Worm (Caenorhabditis elegans): ENCODE data around the gene math-22.

DNA sequence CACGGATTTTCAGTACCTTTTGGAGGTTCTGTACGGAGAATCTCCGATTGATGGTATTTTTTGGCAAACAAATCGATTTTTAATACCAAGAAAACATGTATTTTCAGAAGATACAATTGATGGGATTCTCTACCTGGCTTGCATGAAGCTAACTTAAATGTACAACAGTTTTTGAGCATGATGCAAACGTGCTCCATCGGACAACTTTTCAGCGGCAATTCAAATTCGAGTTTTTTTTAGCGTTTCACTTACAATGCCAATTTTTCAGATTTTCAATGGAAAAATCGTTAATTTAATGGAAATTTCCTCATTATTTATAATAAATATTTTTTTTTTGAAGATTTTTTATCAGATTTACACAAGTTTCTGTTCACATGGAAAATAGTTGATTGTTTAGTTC is 23.4 kb downstream of the math-22 start:
- TF ChIP-seq nhr-11 (tag; optimal IDR thresholded peaks at IDR 0.05): no peak
- TF ChIP-seq elt-2 (tag; optimal IDR thresholded peaks at IDR 0.05): no peak
- TF ChIP-seq unc-130 (tag; optimal IDR thresholded peaks at IDR 0.05): no peak
